Worm (Caenorhabditis elegans): Measurements from ENCODE around the gene clec-148.
A peak's percentile ranks its signal among the peaks of the same experiment; 100 is the strongest.

Gene clec-148

ce11 chrIII:140904-141303 lies 34.7 kb downstream of the clec-148 start, which contains the start of gene fbxb-81 (continued):
- TF ChIP-seq ztf-16 (tag; optimal IDR thresholded peaks at IDR 0.05), result no peak

ce11 chrIII:134194-134593 lies 41.4 kb downstream of the clec-148 start, which contains the start of gene pals-25:
pals-25 (plus strand) TSS chrIII:134494.
- TF ChIP-seq hlh-15 (tag; optimal IDR thresholded peaks at IDR 0.05), result no peak

- no peak for TF ChIP-seq unc-86 (tag; optimal IDR thresholded peaks at IDR 0.05)
- TF ChIP-seq npax-4 (tag; optimal IDR thresholded peaks at IDR 0.05), result no peak
- TF ChIP-seq tbx-2 (tag; optimal IDR thresholded peaks at IDR 0.05), result no peak
- no peak for TF ChIP-seq ttx-3 (tag; optimal IDR thresholded peaks at IDR 0.05)
- no peak for TF ChIP-seq pat-9 (tag; optimal IDR thresholded peaks at IDR 0.05)
- no peak for TF ChIP-seq ceh-31 (tag; optimal IDR thresholded peaks at IDR 0.05)
- no peak for TF ChIP-seq ama-1 (optimal IDR thresholded peaks at IDR 0.05)
- no peak for TF ChIP-seq pha-2 (tag; optimal IDR thresholded peaks at IDR 0.05)
Observed at ce11 chrIII:132118-132517, 43.5 kb downstream of the clec-148 start, which contains the start of gene pals-22. pals-22 (plus strand) TSS chrIII:132418.

ce11 chrIII:131627-132026 lies 44.0 kb downstream of the clec-148 start:
- TF ChIP-seq ahr-1 (tag; optimal IDR thresholded peaks at IDR 0.05) (no peak), nfya-1 (tag; optimal IDR thresholded peaks at IDR 0.05) (peak; percentile 34), fax-1 (tag; optimal IDR thresholded peaks at IDR 0.05) (no peak), ceh-14 (tag; optimal IDR thresholded peaks at IDR 0.05) (peak; percentile 43), unc-42 (tag; optimal IDR thresholded peaks at IDR 0.05) (peak; percentile 91), lim-6 (tag; optimal IDR thresholded peaks at IDR 0.05) (peak; percentile 4), ceh-19 (GFP tag; optimal IDR thresholded peaks at IDR 0.05) (no peak), ceh-31 (tag; optimal IDR thresholded peaks at IDR 0.05) (peak; percentile 41), ceh-34 (tag; optimal IDR thresholded peaks at IDR 0.05) (peak; percentile 53), pros-1 (tag; optimal IDR thresholded peaks at IDR 0.05) (no peak)

- TF ChIP-seq K02D7.2 (tag; optimal IDR thresholded peaks at IDR 0.05) (no peak), hlh-8 (tag; optimal IDR thresholded peaks at IDR 0.05) (no peak), nhr-11 (tag; optimal IDR thresholded peaks at IDR 0.05) (no peak), syd-9 (tag; optimal IDR thresholded peaks at IDR 0.05) (no peak), eyg-1 (tag; optimal IDR thresholded peaks at IDR 0.05) (no peak), hlh-6 (tag; optimal IDR thresholded peaks at IDR 0.05) (no peak), ceh-48 (tag; optimal IDR thresholded peaks at IDR 0.05) (no peak), pag-3 (tag; optimal IDR thresholded peaks at IDR 0.05; ENCODE audit: borderline replicate concordance) (no peak), ahr-1 (tag; optimal IDR thresholded peaks at IDR 0.05) (no peak)
Observed at ce11 chrIII:130650-131049, 45.0 kb downstream of the clec-148 start, which contains the start of the genes nhr-280 and C29F9.2. nhr-280 (minus strand) TSS chrIII:130750. C29F9.2 (plus strand) TSS chrIII:130947.

All from whole organism, late embryonic.